Worm (Caenorhabditis elegans) whole organism, midembryonic: ENCODE data around the gene fbxa-51.

Experiments
- klf-2 ChIP-seq: fragments of 200-800 bp; sonication (Bioruptor generic); conservative IDR thresholded peaks from 2 replicates; pipeline ENCODE4 v1.3.6; 2022; ENCODE audit warnings: missing genetic modification reagents, missing genetic modification characterization, missing compliant biosample characterization
- ref-1 ChIP-seq: fragments of 200-800 bp; sonication (Bioruptor generic); conservative IDR thresholded peaks from 2 replicates; pipeline ENCODE4 v1.3.6; 2022; ENCODE audit warnings: missing genetic modification reagents, missing genetic modification characterization, missing compliant biosample characterization

DNA sequence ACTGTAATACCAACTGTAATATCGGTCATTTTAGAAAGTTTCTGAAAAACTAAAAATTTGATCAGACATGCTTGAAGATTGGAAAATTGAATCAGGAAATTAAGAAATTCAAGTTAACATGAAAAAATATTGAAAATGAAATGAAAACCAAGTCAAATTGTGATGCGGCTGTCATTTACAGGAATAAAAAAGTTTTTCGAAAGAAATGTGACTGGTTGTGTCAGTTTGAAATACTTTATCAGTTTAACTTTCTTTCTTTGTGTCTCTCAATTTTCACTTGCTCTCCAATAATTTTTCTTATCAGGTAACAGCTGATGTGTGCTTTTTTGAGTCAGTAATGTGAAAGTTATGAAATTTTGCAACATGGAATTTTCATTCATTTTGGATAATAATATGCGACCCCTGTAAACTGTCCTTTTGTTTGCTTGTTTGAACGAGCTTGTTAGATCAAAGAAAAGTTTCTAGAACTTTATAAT is 15.8 kb upstream of the fbxa-51 start, which contains the start of gene fbxa-60:
- no peak for TF ChIP-seq ref-1 (GFP tag; lab: Robert Waterston, UW)
- TF ChIP-seq klf-2, result no peak
